Fruit fly (Drosophila melanogaster) whole organism, embryonic: ENCODE data around the gene CG2059.

Experiments used
- CG10979 ChIP-seq: fragments of 200-800 bp; sonication (Bioruptor generic); optimal IDR thresholded peaks from 2 replicates; lab custom pipeline; 2018; ENCODE audit warnings: missing biosample characterization, mild to moderate bottlenecking, missing genetic modification characterization, moderate library complexity
- CG11093 ChIP-seq: fragments of 200-800 bp; sonication (Bioruptor generic); IDR thresholded peaks from 3 replicates; pipeline ENCODE4 v1.3.6; 2022; ENCODE audit warnings: missing biosample characterization, missing genetic modification characterization
- CG11456 ChIP-seq: fragments of 200-800 bp; sonication (Bioruptor generic); IDR thresholded peaks from 3 replicates; pipeline ENCODE4 v1.3.6; 2022; ENCODE audit warnings: missing biosample characterization, missing genetic modification characterization
- CG11695 ChIP-seq: fragments of 200-800 bp; sonication (Bioruptor generic); IDR thresholded peaks from 3 replicates; pipeline ENCODE4 v1.3.6; 2022; ENCODE audit warnings: missing biosample characterization, missing genetic modification characterization
- CG15479 ChIP-seq: fragments of 200-800 bp; sonication (Bioruptor generic); optimal IDR thresholded peaks from 3 replicates; lab custom pipeline; 2019; ENCODE audit warnings: missing biosample characterization, mild to moderate bottlenecking, missing genetic modification characterization, moderate library complexity
- CG18619 ChIP-seq: fragments of 200-800 bp; sonication (Bioruptor generic); optimal IDR thresholded peaks from 3 replicates; lab custom pipeline; 2017; ENCODE audit warnings: missing biosample characterization, mild to moderate bottlenecking, missing genetic modification characterization
- CG2129 ChIP-seq: fragments of 200-800 bp; sonication (Bioruptor generic); IDR thresholded peaks from 2 replicates; pipeline ENCODE4 v1.3.6; 2022; ENCODE audit warnings: missing biosample characterization, missing genetic modification characterization; ENCODE audit not compliant: partially characterized antibody
- CG31224 ChIP-seq: fragments of 200-800 bp; sonication (Bioruptor generic); IDR thresholded peaks from 2 replicates; pipeline ENCODE4 v1.3.6; 2022; ENCODE audit warnings: missing biosample characterization, missing genetic modification characterization
- CG31388 ChIP-seq: fragments of 200-800 bp; sonication (Bioruptor generic); optimal IDR thresholded peaks from 2 replicates; lab custom pipeline; 2016; ENCODE audit warnings: missing biosample characterization, missing genetic modification characterization
- CG4730 ChIP-seq: fragments of 200-800 bp; sonication (Bioruptor generic); IDR thresholded peaks from 2 replicates; pipeline ENCODE4 v1.3.6; 2022; ENCODE audit warnings: missing biosample characterization, missing genetic modification characterization
- CG7271 ChIP-seq: fragments of 200-800 bp; sonication (Bioruptor generic); optimal IDR thresholded peaks from 2 replicates; lab custom pipeline; 2018; ENCODE audit warnings: missing biosample characterization, mild to moderate bottlenecking, missing genetic modification characterization, moderate library complexity
- CG7372 ChIP-seq: fragments of 200-800 bp; sonication (Bioruptor generic); IDR thresholded peaks from 2 replicates; pipeline ENCODE4 v1.3.6; 2022; ENCODE audit warnings: missing biosample characterization, missing genetic modification characterization
- CG7928 ChIP-seq: fragments of 200-800 bp; sonication (Bioruptor generic); optimal IDR thresholded peaks from 2 replicates; lab custom pipeline; 2017; ENCODE audit warnings: missing biosample characterization, mild to moderate bottlenecking, missing genetic modification characterization
- CG9215 ChIP-seq: fragments of 200-800 bp; sonication (Bioruptor generic); IDR thresholded peaks from 2 replicates; pipeline ENCODE4 v1.3.6; 2022; ENCODE audit warnings: missing biosample characterization, missing genetic modification characterization
- CHES-1-like ChIP-seq: fragments of 200-800 bp; sonication (Bioruptor generic); optimal IDR thresholded peaks from 2 replicates; lab custom pipeline; 2016; ENCODE audit warnings: missing biosample characterization, missing genetic modification characterization
- CoRest ChIP-seq: fragments of 200-800 bp; sonication (Bioruptor generic); optimal IDR thresholded peaks from 3 replicates; lab custom pipeline; 2018; ENCODE audit warnings: missing biosample characterization, mild to moderate bottlenecking, missing genetic modification characterization, moderate library complexity
- Dip2 ChIP-seq: fragments of 200-800 bp; sonication (Bioruptor generic); IDR thresholded peaks from 2 replicates; pipeline ENCODE4 v1.3.6; 2022; ENCODE audit warnings: missing biosample characterization, missing genetic modification characterization
- Fer2 ChIP-seq: fragments of 200-800 bp; sonication (Bioruptor generic); optimal IDR thresholded peaks from 2 replicates; lab custom pipeline; 2018; ENCODE audit warnings: missing biosample characterization, mild to moderate bottlenecking, missing genetic modification characterization, moderate library complexity
- HLH3B ChIP-seq: fragments of 200-800 bp; sonication (Bioruptor generic); IDR thresholded peaks from 2 replicates; pipeline ENCODE4 v1.3.6; 2022; ENCODE audit warnings: missing biosample characterization, missing genetic modification characterization
- HLH4C ChIP-seq: fragments of 200-800 bp; sonication (Bioruptor generic); IDR thresholded peaks from 3 replicates; pipeline ENCODE4 v1.3.6; 2022; ENCODE audit warnings: missing biosample characterization, missing genetic modification characterization; ENCODE audit not compliant: partially characterized antibody
- Med ChIP-seq: fragments of 200-800 bp; sonication (Bioruptor generic); peaks from one replicate; lab custom pipeline; 2016; ENCODE audit warnings: missing biosample characterization, missing genetic modification characterization, mild to moderate bottlenecking, inconsistent platforms, moderate library complexity
- NC2α ChIP-seq: fragments of 200-800 bp; sonication (Bioruptor generic); optimal IDR thresholded peaks from 2 replicates; lab custom pipeline; 2016; ENCODE audit warnings: missing biosample characterization, missing genetic modification characterization
- NFAT ChIP-seq: fragments of 200-800 bp; sonication (Bioruptor generic); IDR thresholded peaks from 2 replicates; pipeline ENCODE4 v1.3.6; 2022; ENCODE audit warnings: missing biosample characterization, missing genetic modification characterization
- NfI ChIP-seq: fragments of 200-800 bp; sonication (Bioruptor generic); optimal IDR thresholded peaks from 3 replicates; lab custom pipeline; 2018; ENCODE audit warnings: missing biosample characterization, mild to moderate bottlenecking, missing genetic modification characterization, moderate library complexity
- Sin3A ChIP-seq: fragments of >200 bp; optimal IDR thresholded peaks from 2 replicates; lab custom pipeline; 2018
- Xbp1 ChIP-seq: fragments of 200-800 bp; sonication (Bioruptor generic); optimal IDR thresholded peaks from 3 replicates; lab custom pipeline; 2016; ENCODE audit warnings: missing biosample characterization, mild to moderate bottlenecking, missing genetic modification characterization
- YL-1 ChIP-seq: fragments of 200-800 bp; sonication (Bioruptor generic); optimal IDR thresholded peaks from 3 replicates; lab custom pipeline; 2017; ENCODE audit warnings: missing biosample characterization, mild to moderate bottlenecking, missing genetic modification characterization
- aop ChIP-seq: fragments of 200-800 bp; sonication (Bioruptor generic); IDR thresholded peaks from 2 replicates; pipeline ENCODE4 v1.3.6; 2022; ENCODE audit warnings: missing biosample characterization, missing genetic modification characterization
- bbx ChIP-seq: fragments of 200-800 bp; sonication (Bioruptor generic); IDR thresholded peaks from 2 replicates; pipeline ENCODE4 v1.3.6; 2022; ENCODE audit warnings: missing biosample characterization, missing genetic modification characterization; ENCODE audit not compliant: partially characterized antibody
- cad ChIP-seq: fragments of >200 bp; optimal IDR thresholded peaks from 2 replicates; lab custom pipeline; 2017; ENCODE audit warnings: missing biosample characterization, missing genetic modification characterization
- cas ChIP-seq: fragments of 200-800 bp; sonication (Bioruptor generic); IDR thresholded peaks from 2 replicates; pipeline ENCODE4 v1.3.6; 2022; ENCODE audit warnings: missing biosample characterization, missing genetic modification characterization
- fu2 ChIP-seq: fragments of 200-800 bp; sonication (Bioruptor generic); optimal IDR thresholded peaks from 2 replicates; lab custom pipeline; 2016; ENCODE audit warnings: missing biosample characterization, missing genetic modification characterization
- grn ChIP-seq: fragments of 200-800 bp; sonication (Bioruptor generic); optimal IDR thresholded peaks from 3 replicates; lab custom pipeline; 2017; ENCODE audit warnings: missing biosample characterization, missing genetic modification characterization
- hb ChIP-seq: fragments of 200-800 bp; sonication (Bioruptor generic); IDR thresholded peaks from 3 replicates; pipeline ENCODE4 v1.3.6; 2022; ENCODE audit warnings: missing biosample characterization, missing genetic modification characterization; ENCODE audit not compliant: partially characterized antibody
- ind ChIP-seq: fragments of 200-800 bp; sonication (Bioruptor generic); optimal IDR thresholded peaks from 3 replicates; lab custom pipeline; 2016; ENCODE audit warnings: missing biosample characterization, missing genetic modification characterization
- insv ChIP-seq, 2 experiments: fragments of 200-800 bp; sonication (Bioruptor generic); optimal IDR thresholded peaks; 3 replicates each; lab custom pipeline; 2016 to 2018; ENCODE audit warnings: missing biosample characterization in 2 of 2, missing genetic modification characterization in 2 of 2
- kni ChIP-seq: fragments of 200-800 bp; sonication (Bioruptor generic); optimal IDR thresholded peaks from 3 replicates; lab custom pipeline; 2017; ENCODE audit warnings: mild to moderate bottlenecking, missing biosample characterization, missing genetic modification reagents, missing genetic modification characterization
- lab ChIP-seq: fragments of 200-800 bp; sonication (Bioruptor generic); optimal IDR thresholded peaks from 3 replicates; lab custom pipeline; 2017; ENCODE audit warnings: missing biosample characterization, missing genetic modification characterization, mild to moderate bottlenecking, moderate library complexity, missing genetic modification reagents
- luna ChIP-seq: fragments of 200-800 bp; sonication (Bioruptor generic); optimal IDR thresholded peaks from 2 replicates; lab custom pipeline; 2016; ENCODE audit warnings: missing biosample characterization, missing genetic modification characterization
- nmo ChIP-seq: fragments of 200-800 bp; sonication (Bioruptor generic); optimal IDR thresholded peaks from 2 replicates; lab custom pipeline; 2018; ENCODE audit warnings: missing biosample characterization, mild to moderate bottlenecking, missing genetic modification characterization, moderate library complexity
- sd ChIP-seq: fragments of 200-800 bp; sonication (Bioruptor generic); optimal IDR thresholded peaks from 3 replicates; lab custom pipeline; 2018; ENCODE audit warnings: missing biosample characterization, mild to moderate bottlenecking, missing genetic modification characterization, moderate library complexity
- tll ChIP-seq, 2 experiments: fragments of 200-800 bp in 1 of 2; fragments of >200 bp in 1 of 2; sonication (Bioruptor generic) in 1 of 2; optimal IDR thresholded peaks; 2 replicates each; lab custom pipeline; 2017 to 2019; ENCODE audit warnings: missing biosample characterization in 2 of 2, missing genetic modification characterization in 2 of 2, mild to moderate bottlenecking in 1 of 2, moderate library complexity in 1 of 2
- vnd ChIP-seq: fragments of 200-800 bp; sonication (Bioruptor generic); IDR thresholded peaks from 3 replicates; pipeline ENCODE4 v1.3.6; 2022; ENCODE audit warnings: missing biosample characterization, missing genetic modification characterization; ENCODE audit not compliant: partially characterized antibody
- yki ChIP-seq: fragments of >200 bp; optimal IDR thresholded peaks from 3 replicates; lab custom pipeline; 2018
- zen ChIP-seq: fragments of 200-800 bp; sonication (Bioruptor generic); optimal IDR thresholded peaks from 3 replicates; lab custom pipeline; 2018; ENCODE audit warnings: missing biosample characterization, mild to moderate bottlenecking, missing genetic modification characterization, moderate library complexity

Gene CG2059

DNA sequence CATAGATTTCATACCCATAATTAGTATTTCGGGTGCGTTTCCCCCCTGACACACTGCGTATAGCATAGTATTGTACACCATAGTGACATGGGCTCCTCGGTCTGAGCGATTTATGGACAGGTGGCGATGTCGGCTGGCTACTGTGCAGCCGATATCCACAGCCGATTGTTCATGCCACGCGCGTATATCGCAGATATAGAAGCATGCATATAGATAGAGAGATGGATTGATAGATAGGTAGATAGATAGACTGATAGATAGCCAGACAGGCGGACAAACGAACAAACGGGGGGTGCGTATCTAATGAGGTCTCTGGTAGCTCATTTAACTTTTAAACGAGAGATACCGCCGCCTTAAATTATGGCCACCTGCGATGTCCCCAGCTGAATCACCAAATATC is 9.8 kb downstream of the CG2059 start:
- TF ChIP-seq insv (GFP tag; optimal IDR thresholded peaks at IDR 0.05; lab: Kevin White, UChicago) (no peak), CG31224 (GFP tag; lab: Robert Waterston, UW) (no peak), Fer2 (tag; lab: Kevin White, UChicago) (no peak), CG11695 (GFP tag; lab: Robert Waterston, UW) (no peak), cas (GFP tag; lab: Robert Waterston, UW) (no peak), grn (GFP tag; lab: Kevin White, UChicago) (peak; percentile 83), Dip2 (GFP tag; lab: Robert Waterston, UW) (no peak), CG4730 (GFP tag; lab: Robert Waterston, UW) (no peak), sd (tag; lab: Kevin White, UChicago) (peak; percentile 7), Med (GFP tag; lab: Kevin White, UChicago) (peak; percentile 55), kni (peak; percentile 79), CG2129 (GFP tag; lab: Robert Waterston, UW) (no peak)

dm6 chrX:7296721-7297227 is 10.6 kb downstream of the CG2059 start:
- TF ChIP-seq NFAT (GFP tag; lab: Robert Waterston, UW) = no peak
- no peak for TF ChIP-seq CG11456 (GFP tag; lab: Robert Waterston, UW)
- TF ChIP-seq YL-1 (GFP tag; lab: Kevin White, UChicago) = no peak
- TF ChIP-seq CG15479 = peak; percentile 70
- TF ChIP-seq zen (tag; lab: Kevin White, UChicago) = peak; percentile 56
- no peak for TF ChIP-seq bbx
- TF ChIP-seq CG7271 (tag; lab: Kevin White, UChicago) = peak; percentile 76
- no peak for TF ChIP-seq CG7928 (GFP tag; lab: Kevin White, UChicago)
- TF ChIP-seq cad (GFP tag; lab: Kevin White, UChicago) = peak; percentile 97
- no peak for TF ChIP-seq CG9215
- no peak for TF ChIP-seq CHES-1-like
- no peak for TF ChIP-seq NfI (GFP tag; lab: Kevin White, UChicago)
- TF ChIP-seq tll (GFP tag; optimal IDR thresholded peaks at IDR 0.05; lab: Kevin White, UChicago) = peak in 1 of 2 experiments; percentile 85

- no peak for TF ChIP-seq Sin3A (lab: Kevin White, UChicago)
- TF ChIP-seq ind (GFP tag; lab: Kevin White, UChicago) = no peak
- no peak for TF ChIP-seq CG10979 (tag; lab: Kevin White, UChicago)
- TF ChIP-seq lab (GFP tag; lab: Kevin White, UChicago) = no peak
- peak; percentile 54 for TF ChIP-seq Med (GFP tag; lab: Kevin White, UChicago)
- no peak for TF ChIP-seq hb (GFP tag; lab: Robert Waterston, UW)
Observed at dm6 chrX:7298323-7298722, 12.2 kb downstream of the CG2059 start.

- no peak for TF ChIP-seq fu2 (GFP tag; lab: Kevin White, UChicago)
- TF ChIP-seq CG31388 (GFP tag; lab: Kevin White, UChicago) = no peak
- no peak; the same call in 1 of the 2 replicates for TF ChIP-seq HLH3B (GFP tag; lab: Robert Waterston, UW)
- peak; percentile 35 for TF ChIP-seq Xbp1 (GFP tag; lab: Kevin White, UChicago)
- no peak for TF ChIP-seq HLH4C
- TF ChIP-seq CoRest = peak; percentile 68
- no peak for TF ChIP-seq luna
- TF ChIP-seq CG18619 = peak; percentile 42
- TF ChIP-seq yki (lab: Kevin White, UChicago) = peak; percentile 26
- no peak for TF ChIP-seq aop (GFP tag; lab: Robert Waterston, UW)
- no peak for TF ChIP-seq CG7372
- TF ChIP-seq vnd (GFP tag; lab: Robert Waterston, UW) = no peak
- TF ChIP-seq nmo (GFP tag; lab: Kevin White, UChicago) = peak; percentile 48
- TF ChIP-seq NC2α = no peak
- TF ChIP-seq CG11093 (GFP tag; lab: Robert Waterston, UW) = peak; percentile 53; the same call in 2 of the 3 replicates
Observed at dm6 chrX:7299399-7300355, 13.5 kb downstream of the CG2059 start.
